Worm (Caenorhabditis elegans) whole organism, young adult: Measurements from ENCODE around the gene C35C5.9.

Experiments
- K12H6.12 ChIP-seq: fragments of 200-800 bp; sonication (Bioruptor generic); optimal IDR thresholded peaks from 2 replicates; lab custom pipeline; 2018; ENCODE audit warnings: mild to moderate bottlenecking, missing genetic modification characterization, missing compliant biosample characterization
- cebp-2 ChIP-seq: fragments of 200-800 bp; sonication (Bioruptor generic); IDR thresholded peaks from 2 replicates; pipeline ENCODE4 v1.3.6; 2022; ENCODE audit warnings: missing genetic modification characterization, missing compliant biosample characterization
- ceh-100 ChIP-seq: fragments of 200-800 bp; sonication (Bioruptor generic); IDR thresholded peaks from 2 replicates; pipeline ENCODE4 v1.3.6; 2022; ENCODE audit warnings: missing genetic modification reagents, missing genetic modification characterization, missing compliant biosample characterization
- chd-7 ChIP-seq: sonication (generic microtip); optimal IDR thresholded peaks from 2 replicates; lab custom pipeline; 2016; ENCODE audit warnings: mild to moderate bottlenecking, missing genetic modification characterization, moderate library complexity, missing compliant biosample characterization

ce11 chrX:11487484-11487883 is 48.9 kb upstream of the C35C5.9 start, which contains the start of gene spp-9:
- TF ChIP-seq cebp-2 (GFP tag; lab: Robert Waterston, UW): no peak
- no peak for TF ChIP-seq ceh-100
- no peak for TF ChIP-seq chd-7
- no peak for TF ChIP-seq K12H6.12 (tag; lab: Kevin White, UChicago)
